Fruit fly (Drosophila melanogaster): ENCODE data around the gene Nf1.

DNA sequence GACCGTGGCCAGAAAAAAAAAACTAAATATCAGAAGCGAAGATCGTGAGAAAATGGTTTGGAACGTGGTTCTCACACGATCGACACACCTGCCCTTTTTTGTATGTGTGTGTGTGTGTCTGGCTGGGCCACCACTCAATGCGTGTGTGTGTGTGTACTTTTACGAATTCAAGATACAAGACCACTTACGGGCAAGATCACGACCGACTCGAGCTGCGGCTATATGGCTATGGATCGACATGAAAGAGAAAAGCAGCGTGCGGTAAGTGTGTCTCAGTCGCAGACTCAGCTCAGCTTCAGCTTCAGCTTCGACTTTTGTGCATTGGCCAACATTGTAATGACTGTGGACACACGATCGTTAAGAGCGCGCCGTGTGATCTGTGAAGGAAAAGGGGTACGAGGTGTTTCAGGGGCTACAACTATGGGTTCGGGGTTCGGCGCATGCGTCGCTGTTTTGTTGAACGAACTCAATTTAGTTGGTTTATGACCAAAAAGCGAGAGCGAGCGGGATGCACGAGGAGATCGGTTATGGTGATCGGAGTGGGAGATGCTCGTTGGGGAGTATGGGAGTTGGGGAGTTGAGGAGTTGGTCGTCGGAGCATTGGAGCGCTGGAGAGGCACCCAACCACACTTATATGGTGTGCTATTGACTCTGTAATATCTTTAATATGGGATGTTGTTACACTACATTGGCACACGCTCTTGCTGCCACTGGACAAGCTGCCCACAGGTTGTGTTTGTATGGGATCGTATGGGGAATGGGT is 19.9 kb downstream of the Nf1 start:
- TF ChIP-seq Myc (optimal IDR thresholded peaks at IDR 0.05) = no peak
- no peak for TF ChIP-seq ttk (optimal IDR thresholded peaks at IDR 0.05)

All from Kc167 (cell line).